Fruit fly (Drosophila melanogaster) whole organism, embryonic: ENCODE data around the gene DCP2.

Experiments used
- Atf3 ChIP-seq: fragments of 200-800 bp; sonication (Bioruptor generic); optimal IDR thresholded peaks from 3 replicates; lab custom pipeline; 2016; ENCODE audit warnings: missing biosample characterization, missing genetic modification characterization
- BEAF-32 ChIP-seq: fragments of 200-800 bp; sonication (Bioruptor generic); optimal IDR thresholded peaks from 3 replicates; lab custom pipeline; 2017; ENCODE audit warnings: missing biosample characterization, missing genetic modification characterization, mild to moderate bottlenecking, moderate library complexity, missing genetic modification reagents
- Bdp1 ChIP-seq: fragments of 200-800 bp; sonication (Bioruptor generic); optimal IDR thresholded peaks from 3 replicates; lab custom pipeline; 2016; ENCODE audit warnings: missing biosample characterization, missing genetic modification characterization
- CG11456 ChIP-seq: fragments of 200-800 bp; sonication (Bioruptor generic); IDR thresholded peaks from 3 replicates; pipeline ENCODE4 v1.3.6; 2022; ENCODE audit warnings: missing biosample characterization, missing genetic modification characterization
- CG11560 ChIP-seq: fragments of 200-800 bp; sonication (Bioruptor generic); IDR thresholded peaks from 3 replicates; pipeline ENCODE4 v1.3.6; 2022; ENCODE audit warnings: missing biosample characterization, missing genetic modification characterization
- CG12391 ChIP-seq: fragments of 200-800 bp; sonication (Bioruptor generic); optimal IDR thresholded peaks from 3 replicates; lab custom pipeline; 2018; ENCODE audit warnings: missing biosample characterization, mild to moderate bottlenecking, missing genetic modification characterization, moderate library complexity
- CG13894 ChIP-seq: fragments of 200-800 bp; sonication (Bioruptor generic); optimal IDR thresholded peaks from 3 replicates; lab custom pipeline; 2018; ENCODE audit warnings: missing biosample characterization, mild to moderate bottlenecking, missing genetic modification characterization, moderate library complexity
- CG14710 ChIP-seq: fragments of 200-800 bp; sonication (Bioruptor generic); optimal IDR thresholded peaks from 3 replicates; lab custom pipeline; 2019; ENCODE audit warnings: missing biosample characterization, mild to moderate bottlenecking, missing genetic modification characterization, moderate library complexity
- CG15073 ChIP-seq: fragments of 200-800 bp; sonication (Bioruptor generic); optimal IDR thresholded peaks from 2 replicates; lab custom pipeline; 2016; ENCODE audit warnings: missing biosample characterization, missing genetic modification characterization
- CG17328 ChIP-seq: fragments of 200-800 bp; sonication (Bioruptor generic); IDR thresholded peaks from 2 replicates; pipeline ENCODE4 v1.3.6; 2022; ENCODE audit warnings: missing biosample characterization, missing genetic modification characterization
- CG17912 ChIP-seq: fragments of 200-800 bp; sonication (Bioruptor generic); optimal IDR thresholded peaks from 2 replicates; lab custom pipeline; 2018; ENCODE audit warnings: missing biosample characterization, mild to moderate bottlenecking, missing genetic modification characterization
- CG1832 ChIP-seq: fragments of 200-800 bp; sonication (Bioruptor generic); optimal IDR thresholded peaks from 2 replicates; lab custom pipeline; 2017; ENCODE audit warnings: missing biosample characterization, mild to moderate bottlenecking, missing genetic modification characterization, inconsistent platforms
- CG18476 ChIP-seq: fragments of 200-800 bp; sonication (Bioruptor generic); optimal IDR thresholded peaks from 2 replicates; lab custom pipeline; 2016; ENCODE audit warnings: missing biosample characterization, mild to moderate bottlenecking, missing genetic modification characterization
- CG2712 ChIP-seq: fragments of 200-800 bp; optimal IDR thresholded peaks from 3 replicates; lab custom pipeline; 2019; ENCODE audit warnings: missing biosample characterization, mild to moderate bottlenecking, missing genetic modification characterization, moderate library complexity
- CG3163 ChIP-seq: fragments of 200-800 bp; sonication (Bioruptor generic); optimal IDR thresholded peaks from 3 replicates; lab custom pipeline; 2016; ENCODE audit warnings: missing biosample characterization, missing genetic modification characterization
- CG32772 ChIP-seq: fragments of 200-800 bp; sonication (Bioruptor generic); IDR thresholded peaks from 2 replicates; pipeline ENCODE4 v1.3.6; 2022; ENCODE audit warnings: missing biosample characterization, missing genetic modification characterization
- CG33213 ChIP-seq: fragments of 200-800 bp; sonication (Bioruptor generic); optimal IDR thresholded peaks from 3 replicates; lab custom pipeline; 2016; ENCODE audit warnings: missing biosample characterization, missing genetic modification characterization
- CG3726 ChIP-seq: fragments of 200-800 bp; sonication (Bioruptor generic); IDR thresholded peaks from 3 replicates; pipeline ENCODE4, ENCODE4 v1.3.6; 2022; ENCODE audit warnings: missing biosample characterization, missing genetic modification characterization
- CG4328 ChIP-seq: fragments of 200-800 bp; sonication (Bioruptor generic); optimal IDR thresholded peaks from 3 replicates; lab custom pipeline; 2017; ENCODE audit warnings: missing biosample characterization, missing genetic modification reagents, missing genetic modification characterization
- CG43689 ChIP-seq: fragments of 200-800 bp; sonication (Bioruptor generic); IDR thresholded peaks from 2 replicates; pipeline ENCODE4 v1.3.6; 2022; ENCODE audit warnings: missing biosample characterization, missing genetic modification characterization
- CG4404 ChIP-seq: fragments of 200-800 bp; sonication (Bioruptor generic); IDR thresholded peaks from 2 replicates; pipeline ENCODE4 v1.3.6; 2022; ENCODE audit warnings: missing biosample characterization, missing genetic modification characterization
- CG5180 ChIP-seq: fragments of 200-800 bp; sonication (Bioruptor generic); optimal IDR thresholded peaks from 3 replicates; lab custom pipeline; 2017; ENCODE audit warnings: missing biosample characterization, missing genetic modification characterization, mild to moderate bottlenecking, moderate library complexity, missing genetic modification reagents
- CG6254 ChIP-seq: fragments of 200-800 bp; sonication (Bioruptor generic); optimal IDR thresholded peaks from 3 replicates; lab custom pipeline; 2017; ENCODE audit warnings: mild to moderate bottlenecking, missing biosample characterization, missing genetic modification reagents, missing genetic modification characterization
- CG8281 ChIP-seq: fragments of 200-800 bp; sonication (Bioruptor generic); optimal IDR thresholded peaks from 2 replicates; lab custom pipeline; 2018; ENCODE audit warnings: missing biosample characterization, mild to moderate bottlenecking, missing genetic modification characterization, moderate library complexity
- ERR ChIP-seq: fragments of 200-800 bp; sonication (Bioruptor generic); optimal IDR thresholded peaks from 2 replicates; lab custom pipeline; 2016; ENCODE audit warnings: missing biosample characterization, missing genetic modification characterization
- Eip74EF ChIP-seq, 2 experiments: fragments of 200-800 bp in 1 of 2; fragments of >200 bp in 1 of 2; sonication (Bioruptor generic) in 1 of 2; optimal IDR thresholded peaks; 2 replicates each; lab custom pipeline; 2017 to 2019; ENCODE audit warnings: missing biosample characterization in 2 of 2, missing genetic modification characterization in 2 of 2, mild to moderate bottlenecking in 1 of 2, moderate library complexity in 1 of 2
- Gsc ChIP-seq: fragments of 200-800 bp; sonication (Bioruptor generic); IDR thresholded peaks from 2 replicates; pipeline ENCODE4 v1.3.6; 2022; ENCODE audit warnings: missing biosample characterization, missing genetic modification characterization
- H2.0 ChIP-seq: fragments of 200-800 bp; sonication (Bioruptor generic); IDR thresholded peaks from 2 replicates; pipeline ENCODE4 v1.3.6; 2022; ENCODE audit warnings: missing biosample characterization, missing genetic modification characterization
- HLH54F ChIP-seq: fragments of 200-800 bp; sonication (Bioruptor generic); optimal IDR thresholded peaks from 3 replicates; lab custom pipeline; 2016; ENCODE audit warnings: missing biosample characterization, missing genetic modification characterization
- Jarid2 ChIP-seq: fragments of 200-800 bp; sonication (Bioruptor generic); optimal IDR thresholded peaks from 3 replicates; lab custom pipeline; 2017; ENCODE audit warnings: mild to moderate bottlenecking, missing biosample characterization, missing genetic modification reagents, missing genetic modification characterization
- MTF-1 ChIP-seq: fragments of 200-800 bp; sonication (Bioruptor generic); optimal IDR thresholded peaks from 2 replicates; lab custom pipeline; 2018; ENCODE audit warnings: missing biosample characterization, mild to moderate bottlenecking, missing genetic modification characterization, borderline replicate concordance
- NK7.1 ChIP-seq: fragments of 200-800 bp; sonication (Bioruptor generic); optimal IDR thresholded peaks from 3 replicates; lab custom pipeline; 2016; ENCODE audit warnings: missing biosample characterization, missing genetic modification characterization
- Ptx1 ChIP-seq: fragments of 200-800 bp; sonication (Bioruptor generic); IDR thresholded peaks from 2 replicates; pipeline ENCODE4 v1.3.6; 2022; ENCODE audit warnings: missing biosample characterization, missing genetic modification characterization
- Xrp1 ChIP-seq: fragments of 200-800 bp; sonication (Bioruptor generic); IDR thresholded peaks from 2 replicates; pipeline ENCODE4 v1.3.6; 2022; ENCODE audit warnings: missing biosample characterization, missing genetic modification characterization
- ac ChIP-seq: fragments of 200-800 bp; sonication (Bioruptor generic); optimal IDR thresholded peaks from 3 replicates; lab custom pipeline; 2017; ENCODE audit warnings: missing biosample characterization, mild to moderate bottlenecking, missing genetic modification characterization
- aop ChIP-seq: fragments of 200-800 bp; sonication (Bioruptor generic); IDR thresholded peaks from 2 replicates; pipeline ENCODE4 v1.3.6; 2022; ENCODE audit warnings: missing biosample characterization, missing genetic modification characterization
- bcd ChIP-seq: fragments of 200-800 bp; sonication (Bioruptor generic); optimal IDR thresholded peaks from 2 replicates; lab custom pipeline; 2017; ENCODE audit warnings: missing biosample characterization, mild to moderate bottlenecking, missing genetic modification characterization
- bsh ChIP-seq, 2 experiments: fragments of 200-800 bp; sonication (Bioruptor generic); optimal IDR thresholded peaks; 2 replicates each; lab custom pipeline; 2017 to 2018; ENCODE audit warnings: mild to moderate bottlenecking in 2 of 2, missing biosample characterization in 2 of 2, missing genetic modification characterization in 2 of 2, moderate library complexity in 1 of 2
- caup ChIP-seq: fragments of 200-800 bp; sonication (Bioruptor generic); optimal IDR thresholded peaks from 3 replicates; lab custom pipeline; 2017; ENCODE audit warnings: missing biosample characterization, mild to moderate bottlenecking, missing genetic modification characterization, moderate library complexity; ENCODE audit not compliant: severe bottlenecking
- exex ChIP-seq: fragments of 200-800 bp; sonication (Bioruptor generic); optimal IDR thresholded peaks from 4 replicates; lab custom pipeline; 2018; ENCODE audit warnings: missing biosample characterization, mild to moderate bottlenecking, missing genetic modification characterization, moderate library complexity
- h ChIP-seq: fragments of >200 bp; optimal IDR thresholded peaks from 2 replicates; lab custom pipeline; 2017
- ham ChIP-seq: fragments of 200-800 bp; sonication (Bioruptor generic); IDR thresholded peaks from 2 replicates; pipeline ENCODE4 v1.3.6; 2022; ENCODE audit warnings: missing biosample characterization, missing genetic modification characterization
- ken ChIP-seq: fragments of 200-800 bp; sonication (Bioruptor generic); IDR thresholded peaks from 3 replicates; pipeline ENCODE4 v1.3.6; 2022; ENCODE audit warnings: missing biosample characterization, missing genetic modification characterization
- maf-S ChIP-seq: fragments of 200-800 bp; sonication (Bioruptor generic); optimal IDR thresholded peaks from 2 replicates; lab custom pipeline; 2016; ENCODE audit warnings: missing biosample characterization, missing genetic modification characterization
- pan ChIP-seq, 4 experiments: fragments of >200 bp in 3 of 4; fragments of 200-800 bp in 1 of 4; sonication (Bioruptor generic) in 1 of 4; optimal IDR thresholded peaks in 3 of 4; IDR thresholded peaks in 1 of 4; 2 replicates each; pipeline versions ENCODE4 v1.3.6 to Lab custom; 2017 to 2022; ENCODE audit warnings: missing biosample characterization in 2 of 4, missing genetic modification characterization in 2 of 4, mixed read lengths in 1 of 4
- scrt ChIP-seq: fragments of 200-800 bp; sonication (Bioruptor generic); optimal IDR thresholded peaks from 2 replicates; lab custom pipeline; 2018; ENCODE audit warnings: missing biosample characterization, mild to moderate bottlenecking, missing genetic modification characterization, moderate library complexity
- shn ChIP-seq: fragments of 200-800 bp; sonication (Bioruptor generic); optimal IDR thresholded peaks from 3 replicates; lab custom pipeline; 2016; ENCODE audit warnings: missing biosample characterization, missing genetic modification characterization
- sim ChIP-seq: fragments of 200-800 bp; sonication (Bioruptor generic); IDR thresholded peaks from 2 replicates; pipeline ENCODE4 v1.3.6; 2022; ENCODE audit warnings: missing biosample characterization, missing genetic modification characterization
- sna ChIP-seq: fragments of 200-800 bp; sonication (Bioruptor generic); IDR thresholded peaks from 2 replicates; pipeline ENCODE4 v1.3.6; 2022; ENCODE audit warnings: missing biosample characterization, missing genetic modification characterization; ENCODE audit not compliant: partially characterized antibody
- tgo ChIP-seq: fragments of 200-800 bp; sonication (Bioruptor generic); IDR thresholded peaks from 3 replicates; pipeline ENCODE4 v1.3.6; 2022; ENCODE audit warnings: missing biosample characterization, missing genetic modification characterization
- zfh2 ChIP-seq: fragments of 200-800 bp; sonication (Bioruptor generic); optimal IDR thresholded peaks from 2 replicates; lab custom pipeline; 2016; ENCODE audit warnings: missing biosample characterization, missing genetic modification characterization

DCP2 gene

DNA sequence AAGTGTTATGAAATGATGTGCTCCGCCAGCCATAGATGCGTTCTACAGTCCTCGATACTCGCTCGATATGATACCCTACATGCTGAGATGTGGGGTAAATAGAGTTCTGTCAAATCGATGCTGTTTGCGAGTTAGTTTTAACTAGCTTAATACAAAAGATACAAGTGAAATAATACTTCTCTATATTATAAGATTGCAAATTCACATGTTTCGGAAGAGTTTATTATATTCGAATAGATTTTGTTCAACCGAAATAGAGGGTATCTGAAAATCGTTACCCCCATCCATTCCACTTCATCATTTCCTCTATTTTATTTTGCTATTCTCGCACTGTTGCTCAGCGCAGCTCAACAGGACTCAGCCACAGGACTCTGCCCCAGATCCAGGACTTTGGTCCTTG, 31.9 kb downstream of the DCP2 start (continued):
- TF ChIP-seq CG32772 (GFP tag; lab: Robert Waterston, UW), result no peak
- TF ChIP-seq tgo (GFP tag; lab: Robert Waterston, UW), result peak; percentile 24; the same call in 1 of the 3 replicates
- TF ChIP-seq ERR (GFP tag; lab: Kevin White, UChicago), result no peak
- TF ChIP-seq aop (GFP tag; lab: Robert Waterston, UW), result no peak
- peak; percentile 20 for TF ChIP-seq Atf3
- TF ChIP-seq h (lab: Kevin White, UChicago), result no peak
- no peak for TF ChIP-seq CG6254 (GFP tag; lab: Kevin White, UChicago)
- TF ChIP-seq CG11560 (tag; lab: Robert Waterston, UW), result no peak
- peak; percentile 78 for TF ChIP-seq Xrp1
- TF ChIP-seq CG12391 (tag; lab: Kevin White, UChicago), result peak; percentile 56
- TF ChIP-seq CG18476 (GFP tag; lab: Kevin White, UChicago), result no peak
- no peak for TF ChIP-seq CG15073 (GFP tag; lab: Kevin White, UChicago)
- no peak for TF ChIP-seq Eip74EF (GFP tag; optimal IDR thresholded peaks at IDR 0.05; lab: Kevin White, UChicago)
- TF ChIP-seq H2.0 (GFP tag; lab: Robert Waterston, UW), result peak; percentile 34
- peak in 1 of 2 experiments; percentile 74 for TF ChIP-seq pan (optimal IDR thresholded peaks at IDR 0.05; lab: Kevin White, UChicago)
- peak in 1 of 2 experiments; percentile 43 for TF ChIP-seq pan (GFP tag; optimal IDR thresholded peaks at IDR 0.05 in 1 of 2, IDR thresholded peaks at IDR 0.05 in 1 of 2)
- TF ChIP-seq CG4404 (GFP tag; lab: Robert Waterston, UW), result peak; percentile 84
- TF ChIP-seq HLH54F (GFP tag; lab: Kevin White, UChicago), result no peak
- no peak for TF ChIP-seq CG17912
- peak; percentile 60 for TF ChIP-seq scrt
- peak; percentile 58 for TF ChIP-seq ac (GFP tag; lab: Kevin White, UChicago)
- TF ChIP-seq BEAF-32 (GFP tag; lab: Kevin White, UChicago), result no peak
- TF ChIP-seq CG33213 (GFP tag; lab: Kevin White, UChicago), result no peak
- TF ChIP-seq MTF-1 (GFP tag; lab: Kevin White, UChicago), result no peak
- no peak for TF ChIP-seq NK7.1 (GFP tag; lab: Kevin White, UChicago)
- no peak for TF ChIP-seq shn (GFP tag; lab: Kevin White, UChicago)
- TF ChIP-seq Jarid2 (GFP tag; lab: Kevin White, UChicago), result no peak
- TF ChIP-seq Ptx1 (GFP tag; lab: Robert Waterston, UW), result no peak
- TF ChIP-seq CG3163 (GFP tag; lab: Kevin White, UChicago), result no peak
- peak; percentile 45 for TF ChIP-seq bcd (GFP tag; lab: Kevin White, UChicago)
- TF ChIP-seq maf-S (GFP tag; lab: Kevin White, UChicago), result no peak
- TF ChIP-seq zfh2 (GFP tag; lab: Kevin White, UChicago), result no peak
- TF ChIP-seq sim (GFP tag; lab: Robert Waterston, UW), result no peak
- no peak for TF ChIP-seq exex (tag; lab: Kevin White, UChicago)
- TF ChIP-seq caup (GFP tag; lab: Kevin White, UChicago), result peak; percentile 0
- no peak for TF ChIP-seq CG1832 (GFP tag; lab: Kevin White, UChicago)
- TF ChIP-seq CG8281 (tag; lab: Kevin White, UChicago), result no peak
- TF ChIP-seq Gsc (GFP tag; lab: Robert Waterston, UW), result no peak
- no peak for TF ChIP-seq Bdp1 (GFP tag; lab: Kevin White, UChicago)
- no peak for TF ChIP-seq CG5180 (GFP tag; lab: Kevin White, UChicago)
- no peak for TF ChIP-seq ken (GFP tag; lab: Robert Waterston, UW)
- no peak for TF ChIP-seq CG3726
- no peak for TF ChIP-seq CG11456 (GFP tag; lab: Robert Waterston, UW)
- TF ChIP-seq CG4328 (GFP tag; lab: Kevin White, UChicago), result no peak
- peak; percentile 77 for TF ChIP-seq CG17328
- TF ChIP-seq CG2712 (tag; lab: Kevin White, UChicago), result peak; percentile 63
- TF ChIP-seq bsh (GFP tag; optimal IDR thresholded peaks at IDR 0.05; lab: Kevin White, UChicago), result peak in 1 of 2 experiments; percentile 56
- TF ChIP-seq CG43689 (GFP tag; lab: Robert Waterston, UW), result no peak
- TF ChIP-seq CG13894, result no peak
- TF ChIP-seq CG14710, result peak; percentile 41
- TF ChIP-seq ham (GFP tag; lab: Robert Waterston, UW), result no peak
- TF ChIP-seq sna (GFP tag; lab: Robert Waterston, UW), result no peak
